Worm (Caenorhabditis elegans): ENCODE measurements around the gene ptp-8.

ptp-8 gene

ce11 chrIV:7400502-7401118 lies 18.8 kb downstream of the ptp-8 start:
- TF ChIP-seq fkh-10 (GFP tag; optimal IDR thresholded peaks at IDR 0.05) (peak; percentile 19), eor-1 (tag; optimal IDR thresholded peaks at IDR 0.05) (no peak), nfya-1 (tag; optimal IDR thresholded peaks at IDR 0.05; ENCODE audit: insufficient read depth) (peak; percentile 62), unc-39 (tag; optimal IDR thresholded peaks at IDR 0.05) (no peak), ceh-82 (tag; optimal IDR thresholded peaks at IDR 0.05) (no peak), egl-5 (tag; optimal IDR thresholded peaks at IDR 0.05) (peak; percentile 41), hmg-11 (tag; optimal IDR thresholded peaks at IDR 0.05) (peak; percentile 67)

ce11 chrIV:7402077-7402476 lies 20.2 kb downstream of the ptp-8 start:
- TF ChIP-seq elt-2 (tag; optimal IDR thresholded peaks at IDR 0.05) (no peak), snpc-4 (tag; optimal IDR thresholded peaks at IDR 0.05) (peak; percentile 49), lin-15B (tag; optimal IDR thresholded peaks at IDR 0.05) (peak; percentile 37), ZK546.5 (tag; optimal IDR thresholded peaks at IDR 0.05) (no peak), ceh-28 (tag; optimal IDR thresholded peaks at IDR 0.05) (peak; percentile 74), pha-4 (tag; optimal IDR thresholded peaks at IDR 0.05) (peak; percentile 41), lin-39 (tag; optimal IDR thresholded peaks at IDR 0.05) (peak; percentile 83), ceh-82 (tag; optimal IDR thresholded peaks at IDR 0.05) (no peak), pqm-1 (tag; optimal IDR thresholded peaks at IDR 0.05) (no peak), lsy-12 (tag; optimal IDR thresholded peaks at IDR 0.05) (peak; percentile 48), nfya-1 (tag; optimal IDR thresholded peaks at IDR 0.05; ENCODE audit: insufficient read depth) (peak; percentile 92), egl-5 (tag; optimal IDR thresholded peaks at IDR 0.05) (peak; percentile 71), nhr-25 (tag; optimal IDR thresholded peaks at IDR 0.05) (no peak), R02D3.7 (tag; optimal IDR thresholded peaks at IDR 0.05) (peak; percentile 25), zag-1 (tag; optimal IDR thresholded peaks at IDR 0.05) (peak; percentile 22), fkh-10 (GFP tag; optimal IDR thresholded peaks at IDR 0.05) (peak; percentile 76), mdl-1 (tag; optimal IDR thresholded peaks at IDR 0.05) (peak; percentile 5), skn-1 (tag; optimal IDR thresholded peaks at IDR 0.05) (peak; percentile 15), nhr-67 (tag; optimal IDR thresholded peaks at IDR 0.05) (no peak), nhr-76 (tag; optimal IDR thresholded peaks at IDR 0.05) (no peak), nhr-28 (tag; optimal IDR thresholded peaks at IDR 0.05) (no peak), elt-1 (tag; optimal IDR thresholded peaks at IDR 0.05) (no peak), nhr-77 (tag; optimal IDR thresholded peaks at IDR 0.05) (no peak), nhr-11 (tag; optimal IDR thresholded peaks at IDR 0.05) (peak; percentile 69), tbx-2 (tag; optimal IDR thresholded peaks at IDR 0.05) (peak; percentile 49), hmg-11 (tag; optimal IDR thresholded peaks at IDR 0.05) (peak; percentile 80)

ce11 chrIV:7403422-7403821 lies 21.6 kb downstream of the ptp-8 start:
- no peak for TF ChIP-seq nhr-76 (tag; optimal IDR thresholded peaks at IDR 0.05)
- no peak for TF ChIP-seq nhr-23 (tag; optimal IDR thresholded peaks at IDR 0.05)
- TF ChIP-seq ceh-9 (tag; optimal IDR thresholded peaks at IDR 0.05): no peak
- no peak for TF ChIP-seq unc-62 (GFP tag; optimal IDR thresholded peaks at IDR 0.05)
- no peak for TF ChIP-seq fkh-2 (tag; optimal IDR thresholded peaks at IDR 0.05)
- no peak for TF ChIP-seq aly-2 (tag; optimal IDR thresholded peaks at IDR 0.05)
- no peak for TF ChIP-seq hmg-11 (tag; optimal IDR thresholded peaks at IDR 0.05)
- TF ChIP-seq pha-4 (tag; optimal IDR thresholded peaks at IDR 0.05): no peak
- no peak for TF ChIP-seq elt-1 (tag; optimal IDR thresholded peaks at IDR 0.05)

ce11 chrIV:7404934-7405632 lies 23.2 kb downstream of the ptp-8 start, which contains the start of the genes C48A7.16 and egl-19:
TSS of gene C48A7.16 (plus strand) at chrIV:7405477.
TSS of gene egl-19 (plus strand) at chrIV:7405582.
- TF ChIP-seq ceh-16 (tag; optimal IDR thresholded peaks at IDR 0.05) (no peak), elt-3 (tag; optimal IDR thresholded peaks at IDR 0.05) (no peak), ceh-28 (tag; optimal IDR thresholded peaks at IDR 0.05) (no peak), egl-27 (tag; optimal IDR thresholded peaks at IDR 0.05) (no peak), fkh-10 (GFP tag; optimal IDR thresholded peaks at IDR 0.05) (no peak), tbx-2 (tag; optimal IDR thresholded peaks at IDR 0.05) (no peak), ztf-11 (tag; optimal IDR thresholded peaks at IDR 0.05) (no peak), unc-39 (tag; optimal IDR thresholded peaks at IDR 0.05) (no peak), R02D3.7 (tag; optimal IDR thresholded peaks at IDR 0.05) (no peak), jun-1 (tag; optimal IDR thresholded peaks at IDR 0.05) (no peak), nhr-12 (tag; optimal IDR thresholded peaks at IDR 0.05) (no peak), nhr-11 (tag; optimal IDR thresholded peaks at IDR 0.05) (no peak)
